Worm (Caenorhabditis elegans): ENCODE data around the gene W02D7.6.
"Not testable (repeated sequence)": the region's sequence is repeated elsewhere in the genome, so short reads cannot be mapped to it uniquely, and the experiment has no call there.

Gene W02D7.6

DNA sequence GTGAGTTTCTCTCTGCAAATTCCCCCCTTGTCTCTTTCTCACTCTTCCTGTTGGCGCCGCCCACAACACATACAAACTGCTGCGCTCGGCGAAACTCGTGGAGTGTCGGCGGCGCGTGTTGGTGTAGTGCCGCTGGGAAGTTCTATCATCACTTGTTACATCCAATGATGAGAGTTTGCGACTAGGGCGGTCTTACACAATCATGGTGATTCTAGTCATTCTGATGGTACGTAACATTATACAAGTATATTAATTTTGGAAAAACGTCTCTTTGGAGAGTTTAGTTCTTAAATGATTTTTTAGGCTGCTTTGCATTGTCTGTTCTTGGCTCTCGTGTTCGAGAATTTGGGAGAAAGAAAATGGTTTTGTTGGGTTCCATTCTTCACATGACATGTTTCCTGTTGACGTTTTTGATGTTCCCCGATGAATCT is 47.7 kb upstream of the W02D7.6 start (continued):
- TF ChIP-seq unc-39 (tag; optimal IDR thresholded peaks at IDR 0.05) (no peak), ztf-11 (tag; optimal IDR thresholded peaks at IDR 0.05) (no peak), fkh-2 (tag; optimal IDR thresholded peaks at IDR 0.05) (no peak), ama-1 (optimal IDR thresholded peaks at IDR 0.05) (peak; percentile 98), mml-1 (tag; optimal IDR thresholded peaks at IDR 0.05) (no peak), nhr-28 (tag; optimal IDR thresholded peaks at IDR 0.05) (no peak), skn-1 (tag; optimal IDR thresholded peaks at IDR 0.05) (peak; percentile 68)

- no peak for TF ChIP-seq pqm-1 (tag; optimal IDR thresholded peaks at IDR 0.05)
- TF ChIP-seq elt-2 (tag; optimal IDR thresholded peaks at IDR 0.05): no peak
- no peak for TF ChIP-seq egl-27 (tag; optimal IDR thresholded peaks at IDR 0.05)
- no peak for TF ChIP-seq fkh-2 (tag; optimal IDR thresholded peaks at IDR 0.05)
- TF ChIP-seq ceh-28 (tag; optimal IDR thresholded peaks at IDR 0.05): no peak
- no peak for TF ChIP-seq elt-1 (tag; optimal IDR thresholded peaks at IDR 0.05)
- TF ChIP-seq snpc-4 (tag; optimal IDR thresholded peaks at IDR 0.05): no peak
These were observed 44.1 kb upstream of the W02D7.6 start, which contains the start of gene C08D8.1 for ce11 chrV:8345436-8345835. Gene C08D8.1, plus strand, starts transcription at chrV:8345759.

ce11 chrV:8342416-8342815 is 41.1 kb upstream of the W02D7.6 start:
- TF ChIP-seq unc-62 (GFP tag; optimal IDR thresholded peaks at IDR 0.05) (no peak), fos-1 (tag; optimal IDR thresholded peaks at IDR 0.05) (no peak), lsy-12 (tag; optimal IDR thresholded peaks at IDR 0.05) (no peak), ZK546.5 (tag; optimal IDR thresholded peaks at IDR 0.05) (no peak)

DNA sequence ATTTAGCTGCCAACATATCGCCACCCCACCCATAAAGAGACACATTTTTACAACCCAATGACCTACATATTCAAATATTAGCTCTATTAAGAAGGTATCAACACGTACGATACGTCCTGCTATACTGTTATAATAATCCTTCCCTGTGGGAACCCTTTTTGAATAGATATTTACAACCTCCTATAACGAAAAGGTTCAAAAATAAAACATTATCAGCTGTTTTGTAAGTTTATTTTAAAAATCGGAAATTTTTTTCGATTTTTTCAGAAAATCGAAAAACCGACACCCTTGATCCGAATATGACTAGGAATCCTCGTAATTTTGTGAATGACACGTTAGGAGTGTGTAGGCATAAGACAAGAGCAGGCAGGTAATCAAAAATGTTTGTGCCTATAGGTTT is 39.6 kb upstream of the W02D7.6 start, which contains the start of gene C08D8.7:
TSS of gene C08D8.7 (plus strand) at position 301 of the 400 bp plus-strand sequence.
- not testable (repeated sequence) for TF ChIP-seq fkh-2, lsy-12, hmg-11 (tag; optimal IDR thresholded peaks at IDR 0.05)

ce11 chrV:8335620-8336019 is 34.3 kb upstream of the W02D7.6 start:
- TF ChIP-seq unc-39 (tag; optimal IDR thresholded peaks at IDR 0.05): no peak
- no peak for TF ChIP-seq pqm-1 (tag; optimal IDR thresholded peaks at IDR 0.05)
- TF ChIP-seq ceh-82 (tag; optimal IDR thresholded peaks at IDR 0.05): no peak
- TF ChIP-seq mdl-1 (tag; optimal IDR thresholded peaks at IDR 0.05): no peak
- TF ChIP-seq nhr-67 (tag; optimal IDR thresholded peaks at IDR 0.05): no peak
- TF ChIP-seq egl-5 (tag; optimal IDR thresholded peaks at IDR 0.05): no peak
- TF ChIP-seq elt-3 (tag; optimal IDR thresholded peaks at IDR 0.05): no peak
- no peak for TF ChIP-seq fos-1 (tag; optimal IDR thresholded peaks at IDR 0.05)
- TF ChIP-seq nhr-76 (tag; optimal IDR thresholded peaks at IDR 0.05): no peak
- TF ChIP-seq snpc-4 (tag; optimal IDR thresholded peaks at IDR 0.05): no peak
- no peak for TF ChIP-seq sea-2 (GFP tag; optimal IDR thresholded peaks at IDR 0.05)
- no peak for TF ChIP-seq nhr-43 (tag; optimal IDR thresholded peaks at IDR 0.05; ENCODE audit: poor library complexity, severe bottlenecking)

DNA sequence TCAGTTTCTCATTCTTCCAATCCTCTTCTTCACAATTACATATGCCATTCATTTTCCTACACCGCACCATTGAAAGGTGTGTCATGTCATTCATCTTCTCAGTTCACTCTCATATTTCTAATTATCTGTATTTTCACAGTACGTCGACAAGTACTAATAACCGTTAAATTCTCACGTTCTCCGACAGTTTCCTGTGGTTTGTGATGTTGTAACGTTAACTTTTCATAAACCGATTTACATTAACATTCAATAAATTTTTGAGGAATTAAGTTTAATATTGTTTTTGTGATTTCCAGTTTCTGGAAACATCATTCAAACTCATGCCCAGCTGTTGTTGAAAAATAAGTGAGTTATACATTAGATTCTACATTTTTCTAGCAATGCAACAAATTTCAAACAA is 33.1 kb upstream of the W02D7.6 start, which contains the start of gene tmd-2:
TSS of gene tmd-2 (plus strand) at position 301 of the 400 bp plus-strand sequence.
- TF ChIP-seq egl-27 (tag; optimal IDR thresholded peaks at IDR 0.05) (no peak), nhr-23 (tag; optimal IDR thresholded peaks at IDR 0.05) (no peak), ama-1 (optimal IDR thresholded peaks at IDR 0.05) (no peak), lin-39 (tag; optimal IDR thresholded peaks at IDR 0.05) (no peak), tbx-2 (tag; optimal IDR thresholded peaks at IDR 0.05) (no peak), ztf-4 (tag; optimal IDR thresholded peaks at IDR 0.05) (no peak), aly-2 (tag; optimal IDR thresholded peaks at IDR 0.05) (no peak), fkh-2 (tag; optimal IDR thresholded peaks at IDR 0.05) (no peak), ceh-9 (tag; optimal IDR thresholded peaks at IDR 0.05) (no peak), hmg-11 (tag; optimal IDR thresholded peaks at IDR 0.05) (no peak), fos-1 (tag; optimal IDR thresholded peaks at IDR 0.05) (no peak), mml-1 (tag; optimal IDR thresholded peaks at IDR 0.05) (no peak)

Measured in whole organism, L3 larva.